Worm (Caenorhabditis elegans) whole organism, L4 larva: ENCODE measurements around the gene gst-17.

ENCODE experiments used
- D1046.2 ChIP-seq: fragments of 200-800 bp; sonication (Bioruptor generic); IDR thresholded peaks from 2 replicates; pipeline ENCODE4 v1.3.6; 2022; ENCODE audit warnings: missing genetic modification characterization, missing compliant biosample characterization
- F44E2.7 ChIP-seq: fragments of 200-800 bp; sonication (Bioruptor generic); IDR thresholded peaks from 2 replicates; pipeline ENCODE4 v2.1.2; 2022; ENCODE audit warnings: missing genetic modification characterization, missing compliant biosample characterization
- R02D3.7 ChIP-seq: fragments of 150-350 bp; sonication (generic microtip); optimal IDR thresholded peaks from 3 replicates; lab custom pipeline; 2014; ENCODE audit warnings: missing biosample characterization, missing genetic modification characterization
- T20F7.1 ChIP-seq: fragments of 200-800 bp; sonication (Bioruptor generic); optimal IDR thresholded peaks from 2 replicates; lab custom pipeline; 2018; ENCODE audit warnings: mild to moderate bottlenecking, missing genetic modification characterization, missing compliant biosample characterization
- T26A8.4 ChIP-seq: fragments of 200-800 bp; sonication (Bioruptor generic); IDR thresholded peaks from 2 replicates; pipeline ENCODE4 v1.3.6; 2022; ENCODE audit warnings: missing genetic modification characterization, missing compliant biosample characterization
- ZK337.2 ChIP-seq: fragments of 200-800 bp; sonication (Bioruptor generic); IDR thresholded peaks from 2 replicates; pipeline ENCODE4 v1.3.6; 2022; ENCODE audit warnings: missing genetic modification reagents, missing genetic modification characterization, missing compliant biosample characterization
- aha-1 ChIP-seq: fragments of 150-350 bp; peaks from one replicate; lab custom pipeline; 2014; ENCODE audit warnings: missing biosample characterization, missing genetic modification characterization
- ctbp-1 ChIP-seq: fragments of 200-800 bp; sonication (Bioruptor generic); IDR thresholded peaks from 2 replicates; pipeline ENCODE4 v1.3.6; 2022; ENCODE audit warnings: missing genetic modification reagents, missing genetic modification characterization, missing compliant biosample characterization
- daf-16 ChIP-seq, 3 experiments: sonication (generic microtip); optimal IDR thresholded peaks; 2 replicates each; lab custom pipeline; 2016 to 2017; ENCODE audit warnings: missing genetic modification characterization in 3 of 3, missing genetic modification reagents in 3 of 3, mild to moderate bottlenecking in 2 of 3, missing compliant biosample characterization in 2 of 3, missing biosample characterization in 1 of 3, moderate library complexity in 1 of 3
- daf-19 ChIP-seq: fragments of 200-800 bp; sonication (Bioruptor generic); conservative IDR thresholded peaks from 2 replicates; pipeline ENCODE4 v1.3.6; 2022; ENCODE audit warnings: missing genetic modification characterization, missing compliant biosample characterization
- duxl-1 ChIP-seq: sonication (generic microtip); optimal IDR thresholded peaks from 2 replicates; lab custom pipeline; 2016; ENCODE audit warnings: mild to moderate bottlenecking, missing genetic modification characterization, moderate library complexity, missing compliant biosample characterization; ENCODE audit not compliant: poor library complexity
- dve-1 ChIP-seq: sonication (generic microtip); optimal IDR thresholded peaks from 2 replicates; lab custom pipeline; 2017; ENCODE audit warnings: antibody characterized with exemption, mild to moderate bottlenecking, missing genetic modification characterization, missing compliant biosample characterization; ENCODE audit not compliant: insufficient read depth
- egl-43 ChIP-seq: fragments of 200-800 bp; sonication (Bioruptor generic); IDR thresholded peaks from 2 replicates; pipeline ENCODE4 v1.3.6; 2022; ENCODE audit warnings: missing genetic modification reagents, missing genetic modification characterization, missing compliant biosample characterization
- gei-8 ChIP-seq: fragments of 200-800 bp; sonication (Bioruptor generic); optimal IDR thresholded peaks from 2 replicates; lab custom pipeline; 2018; ENCODE audit warnings: mild to moderate bottlenecking, missing genetic modification characterization, missing compliant biosample characterization
- hif-1 ChIP-seq, 2 experiments: sonication (generic microtip); optimal IDR thresholded peaks; 2 replicates each; lab custom pipeline; 2016 to 2017; ENCODE audit warnings: missing compliant biosample characterization in 2 of 2, missing genetic modification characterization in 2 of 2, missing genetic modification reagents in 2 of 2, missing genotype in 2 of 2, mild to moderate bottlenecking in 1 of 2
- hlh-30 ChIP-seq: sonication (generic microtip); optimal IDR thresholded peaks from 2 replicates; lab custom pipeline; 2017; ENCODE audit warnings: antibody characterized with exemption, mild to moderate bottlenecking, missing genetic modification characterization, missing compliant biosample characterization; ENCODE audit not compliant: insufficient read depth
- lim-7 ChIP-seq: fragments of 200-800 bp; sonication (Bioruptor generic); IDR thresholded peaks from 2 replicates; pipeline ENCODE4 v1.3.6; 2022; ENCODE audit warnings: missing genetic modification characterization, missing compliant biosample characterization
- lin-1 ChIP-seq: fragments of 200-800 bp; sonication (Bioruptor generic); IDR thresholded peaks from 2 replicates; pipeline ENCODE4 v1.3.6; 2022; ENCODE audit warnings: missing genetic modification reagents, missing genetic modification characterization, missing compliant biosample characterization
- lin-13 ChIP-seq: fragments of 150-350 bp; optimal IDR thresholded peaks from 2 replicates; lab custom pipeline; 2014; ENCODE audit warnings: missing biosample characterization, missing genetic modification reagents, missing genetic modification characterization
- lin-38 ChIP-seq: fragments of 200-800 bp; sonication (Bioruptor generic); IDR thresholded peaks from 2 replicates; pipeline ENCODE4 v1.3.6; 2022; ENCODE audit warnings: missing genetic modification reagents, missing genetic modification characterization, missing compliant biosample characterization
- lir-3 ChIP-seq: sonication (generic microtip); optimal IDR thresholded peaks from 2 replicates; lab custom pipeline; 2016; ENCODE audit warnings: mild to moderate bottlenecking, missing genetic modification characterization, missing compliant biosample characterization
- lsy-2 ChIP-seq, 2 experiments: fragments of 150-350 bp in 1 of 2; sonication (generic microtip) in 1 of 2; optimal IDR thresholded peaks; 2 replicates each; lab custom pipeline; 2014 to 2017; ENCODE audit warnings: missing biosample characterization in 2 of 2, missing genetic modification characterization in 2 of 2
- madf-5 ChIP-seq, 2 experiments: fragments of 200-800 bp; sonication (Bioruptor generic); IDR thresholded peaks; 2 replicates each; pipeline ENCODE4 v1.3.6; 2022; ENCODE audit warnings: missing compliant biosample characterization in 2 of 2, missing genetic modification characterization in 2 of 2
- mdl-1 ChIP-seq, 2 experiments: fragments of 150-350 bp in 1 of 2; sonication (generic microtip) in 1 of 2; optimal IDR thresholded peaks; 2 replicates each; lab custom pipeline; 2014 to 2017; ENCODE audit warnings: missing biosample characterization in 2 of 2, missing genetic modification characterization in 2 of 2
- mdt-29 ChIP-seq: fragments of 200-800 bp; sonication (Bioruptor generic); IDR thresholded peaks from 2 replicates; pipeline ENCODE4 v1.3.6; 2022; ENCODE audit warnings: missing genetic modification reagents, missing genetic modification characterization, missing compliant biosample characterization
- mep-1 ChIP-seq: fragments of 150-350 bp; sonication (generic microtip); optimal IDR thresholded peaks from 3 replicates; lab custom pipeline; 2014; ENCODE audit warnings: missing biosample characterization, missing genetic modification characterization
- mes-2 ChIP-seq: sonication (generic microtip); optimal IDR thresholded peaks from 2 replicates; lab custom pipeline; 2016; ENCODE audit warnings: missing genotype, mild to moderate bottlenecking, missing genetic modification characterization, missing compliant biosample characterization; ENCODE audit not compliant: poor library complexity, severe bottlenecking
- nhr-102 ChIP-seq: sonication (generic microtip); optimal IDR thresholded peaks from 2 replicates; lab custom pipeline; 2016; ENCODE audit warnings: mild to moderate bottlenecking, missing genetic modification characterization, moderate library complexity, missing compliant biosample characterization
- nhr-11 ChIP-seq: fragments of 150-350 bp; optimal IDR thresholded peaks from 2 replicates; lab custom pipeline; 2014; ENCODE audit warnings: missing biosample characterization, missing genetic modification characterization
- nhr-111 ChIP-seq: fragments of 200-800 bp; sonication (Bioruptor generic); optimal IDR thresholded peaks from 2 replicates; lab custom pipeline; 2018; ENCODE audit warnings: mild to moderate bottlenecking, missing genetic modification characterization, missing compliant biosample characterization
- nhr-28 ChIP-seq: fragments of 150-350 bp; optimal IDR thresholded peaks from 2 replicates; lab custom pipeline; 2014; ENCODE audit warnings: missing biosample characterization, missing genetic modification characterization
- nhr-48 ChIP-seq: sonication (generic microtip); optimal IDR thresholded peaks from 2 replicates; lab custom pipeline; 2016; ENCODE audit warnings: mild to moderate bottlenecking, missing genetic modification characterization, missing compliant biosample characterization
- nhr-6 ChIP-seq: fragments of 150-350 bp; optimal IDR thresholded peaks from 2 replicates; lab custom pipeline; 2014; ENCODE audit warnings: missing biosample characterization, missing genetic modification characterization
- pha-4 ChIP-seq, 2 experiments: fragments of 150-350 bp in 1 of 2; fragments of 200-800 bp in 1 of 2; sonication (Bioruptor generic) in 1 of 2; IDR thresholded peaks in 1 of 2; optimal IDR thresholded peaks in 1 of 2; 2 replicates each; pipeline versions ENCODE4 v1.3.6 to Lab custom; 2014 to 2022; ENCODE audit warnings: missing genetic modification characterization in 2 of 2, missing genetic modification reagents in 2 of 2, missing biosample characterization in 1 of 2, missing compliant biosample characterization in 1 of 2
- rbr-2 ChIP-seq: sonication (generic microtip); optimal IDR thresholded peaks from 2 replicates; lab custom pipeline; 2016; ENCODE audit warnings: missing genotype, missing genetic modification characterization, missing compliant biosample characterization
- set-16 ChIP-seq: fragments of 200-800 bp; sonication (Bioruptor generic); IDR thresholded peaks from 2 replicates; pipeline ENCODE4 v1.3.6; 2022; ENCODE audit warnings: missing genetic modification reagents, missing genetic modification characterization, missing compliant biosample characterization
- snpc-4 ChIP-seq: fragments of 150-350 bp; optimal IDR thresholded peaks from 2 replicates; lab custom pipeline; 2014; ENCODE audit warnings: missing biosample characterization, missing genetic modification characterization
- spr-1 ChIP-seq: sonication (generic microtip); optimal IDR thresholded peaks from 2 replicates; lab custom pipeline; 2016; ENCODE audit warnings: mild to moderate bottlenecking, missing genetic modification characterization, missing compliant biosample characterization
- unc-130 ChIP-seq: sonication (generic microtip); optimal IDR thresholded peaks from 2 replicates; lab custom pipeline; 2016; ENCODE audit warnings: missing genetic modification reagents, missing genetic modification characterization, missing compliant biosample characterization
- unc-62 ChIP-seq, 3 experiments: fragments of 150-350 bp in 1 of 3; sonication (generic microtip); optimal IDR thresholded peaks in 2 of 3; peaks in 1 of 3; 1 replicate in 1 of 3; 2 replicates in 2 of 3; lab custom pipeline; 2014 to 2017; ENCODE audit warnings: missing biosample characterization in 3 of 3, missing genetic modification characterization in 3 of 3, missing genetic modification reagents in 3 of 3, missing genotype in 1 of 3
- vab-7 ChIP-seq: fragments of 200-800 bp; sonication (Bioruptor generic); IDR thresholded peaks from 2 replicates; pipeline ENCODE4 v1.3.6; 2022; ENCODE audit warnings: missing genetic modification reagents, missing genetic modification characterization, missing compliant biosample characterization
- zip-2 ChIP-seq: fragments of 150-350 bp; optimal IDR thresholded peaks from 2 replicates; lab custom pipeline; 2014; ENCODE audit warnings: missing biosample characterization, missing genetic modification characterization
- ztf-11 ChIP-seq: fragments of 150-350 bp; optimal IDR thresholded peaks from 2 replicates; lab custom pipeline; 2014; ENCODE audit warnings: missing biosample characterization, missing genetic modification characterization
- ztf-7 ChIP-seq: fragments of 150-350 bp; optimal IDR thresholded peaks from 2 replicates; lab custom pipeline; 2014; ENCODE audit warnings: missing biosample characterization, missing genetic modification characterization

The gst-17 gene

DNA sequence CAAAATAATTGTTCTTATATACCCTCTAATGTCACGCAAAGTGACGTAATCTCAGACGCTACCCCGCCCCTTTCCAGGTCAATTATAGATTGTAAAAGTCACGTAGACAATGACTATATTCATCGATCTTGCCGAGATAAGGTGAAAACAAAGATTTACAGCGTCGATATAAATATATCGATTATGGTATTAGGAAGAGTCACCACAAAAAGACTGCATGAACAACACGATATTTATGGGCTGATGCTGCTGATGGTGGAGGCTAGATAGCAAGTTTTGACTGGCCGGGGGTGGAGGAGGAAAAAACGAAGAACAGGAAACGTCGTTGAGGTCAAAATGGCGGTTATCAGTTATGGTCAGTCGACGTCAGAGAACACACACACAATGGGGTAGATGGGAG lies 8.0 kb upstream of the gst-17 start (continued):
- peak; percentile 9; the same call in 1 of the 2 replicates for TF ChIP-seq T26A8.4 (GFP tag; lab: Robert Waterston, UW)
- TF ChIP-seq, all 104 proteins: peak for 25

DNA sequence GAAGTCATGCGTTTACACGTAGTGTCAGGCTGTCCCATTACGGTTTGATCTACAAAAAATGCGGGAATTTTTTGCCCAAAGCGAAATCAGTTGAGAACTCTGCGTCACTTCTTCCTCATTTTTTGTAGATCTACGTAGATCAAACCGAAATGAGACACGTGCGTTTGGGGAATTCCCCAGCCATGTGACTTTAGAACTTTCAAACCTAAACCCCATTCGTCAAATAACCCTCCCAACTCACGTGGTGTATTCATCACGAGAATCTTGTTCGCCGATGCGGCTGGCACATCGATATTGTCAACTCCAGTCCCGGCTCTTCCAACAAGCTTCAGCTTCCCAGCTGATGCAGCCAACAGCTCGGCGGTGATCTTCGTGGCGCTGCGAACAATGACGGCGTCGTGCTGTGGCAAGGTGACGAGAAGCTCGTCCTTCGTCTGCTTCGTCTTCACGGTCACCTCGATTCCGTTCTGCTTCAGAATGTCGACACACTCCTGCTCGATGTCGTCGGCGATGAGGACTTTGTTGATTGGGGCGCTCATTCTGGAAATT lies 7.4 kb upstream of the gst-17 start, which contains the start of gene phdh-1:
Gene phdh-1 (minus strand): TSS at position 540 of the 549 bp plus-strand sequence.
- TF ChIP-seq nhr-28 (tag; lab: Kevin White, UChicago) (no peak), lim-7 (no peak), nhr-111 (GFP tag; lab: Kevin White, UChicago) (no peak), nhr-48 (tag; lab: Kevin White, UChicago) (no peak), mdl-1 (tag; optimal IDR thresholded peaks at IDR 0.05; lab: Kevin White, UChicago) (no peak), R02D3.7 (tag; lab: Kevin White, UChicago) (no peak), nhr-6 (tag; lab: Kevin White, UChicago) (no peak), T20F7.1 (GFP tag; lab: Kevin White, UChicago) (no peak), snpc-4 (no peak), unc-62 (GFP tag; optimal IDR thresholded peaks at IDR 0.05 in 1 of 2; lab: Kevin White, UChicago) (peak in 1 of 2 experiments; percentile 18), unc-62 (tag; optimal IDR thresholded peaks at IDR 0.05; lab: Kevin White, UChicago) (no peak), lin-1 (GFP tag; lab: Robert Waterston, UW) (no peak), aha-1 (peak; percentile 84), rbr-2 (no peak), hif-1 (tag; optimal IDR thresholded peaks at IDR 0.05; lab: Kevin White, UChicago) (no peak), hlh-30 (tag; lab: Kevin White, UChicago) (peak; percentile 51), dve-1 (no peak), mdt-29 (no peak), lsy-2 (tag; optimal IDR thresholded peaks at IDR 0.05; lab: Kevin White, UChicago) (no peak), set-16 (GFP tag; lab: Robert Waterston, UW) (peak; percentile 74), ztf-7 (tag; lab: Kevin White, UChicago) (no peak), ztf-11 (tag; lab: Kevin White, UChicago) (no peak), zip-2 (tag; lab: Kevin White, UChicago) (no peak), vab-7 (no peak), lir-3 (tag; lab: Kevin White, UChicago) (no peak), ZK337.2 (GFP tag; lab: Robert Waterston, UW) (no peak), egl-43 (GFP tag; lab: Robert Waterston, UW) (no peak), nhr-102 (tag; lab: Kevin White, UChicago) (no peak), mep-1 (no peak), F44E2.7 (GFP tag; lab: Robert Waterston, UW) (no peak), madf-5 (GFP tag; IDR thresholded peaks at IDR 0.05; lab: Robert Waterston, UW) (0 out of 4 replicates have a peak, but pooled peaks of 1 of the 2 experiments have one; percentile 23), nhr-11 (tag; lab: Kevin White, UChicago) (no peak)
- TF ChIP-seq, all 104 proteins: peak for 5

DNA sequence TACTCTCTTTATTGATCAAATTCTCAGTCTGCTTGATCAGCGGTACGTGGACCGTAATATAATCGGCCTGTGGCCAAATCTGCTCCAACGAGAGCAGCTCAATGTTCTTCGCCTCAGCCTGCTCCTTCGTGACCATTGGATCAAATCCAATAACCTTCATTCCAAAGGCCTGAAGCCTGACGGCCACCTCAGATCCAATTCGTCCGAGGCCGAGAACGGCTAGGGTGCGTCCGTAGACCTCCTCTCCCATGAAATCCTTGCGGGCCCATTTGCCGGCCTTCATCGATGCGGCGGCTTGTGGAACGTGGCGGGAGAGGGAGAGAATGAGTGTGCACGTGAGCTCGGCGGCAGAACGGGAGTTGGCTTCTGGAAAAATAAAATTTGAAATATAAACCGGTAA lies 6.9 kb upstream of the gst-17 start:
- TF ChIP-seq set-16 (GFP tag; lab: Robert Waterston, UW): peak; percentile 79
- TF ChIP-seq lin-13 (GFP tag; lab: Kevin White, UChicago): no peak

DNA sequence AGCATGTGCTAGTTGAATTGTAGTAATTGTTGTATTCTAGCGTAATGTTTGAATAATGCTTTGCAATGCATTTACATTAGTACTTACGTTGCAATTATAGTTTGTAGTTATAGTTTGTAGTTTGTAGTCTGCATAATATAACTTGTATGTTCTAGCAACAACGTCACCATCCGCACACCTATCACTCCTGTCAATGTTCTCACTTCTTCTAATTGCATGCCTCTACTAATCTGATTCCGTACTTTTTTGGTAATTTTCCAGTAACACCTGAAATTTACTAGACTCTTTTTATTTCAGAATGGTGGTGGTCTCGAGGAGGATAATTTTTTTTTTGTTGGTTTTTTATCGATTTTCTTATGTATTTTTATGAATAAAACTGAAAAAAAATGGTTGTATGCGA lies 6.0 kb upstream of the gst-17 start:
- TF ChIP-seq pha-4 (GFP tag; IDR thresholded peaks at IDR 0.05; lab: Robert Waterston, UW): no peak
- TF ChIP-seq pha-4 (tag; optimal IDR thresholded peaks at IDR 0.05; lab: Kevin White, UChicago): no peak
- TF ChIP-seq nhr-102 (tag; lab: Kevin White, UChicago): no peak
- TF ChIP-seq unc-130: no peak
- TF ChIP-seq spr-1 (tag; lab: Kevin White, UChicago): no peak
- no peak for TF ChIP-seq gei-8
- TF ChIP-seq mes-2 (tag; lab: Kevin White, UChicago): peak; percentile 0
- TF ChIP-seq daf-16 (GFP tag; optimal IDR thresholded peaks at IDR 0.05; lab: Kevin White, UChicago): no peak
- no peak for TF ChIP-seq daf-16 (tag; optimal IDR thresholded peaks at IDR 0.05; lab: Kevin White, UChicago)
- no peak for TF ChIP-seq D1046.2 (GFP tag; lab: Robert Waterston, UW)
- no peak for TF ChIP-seq lin-1 (GFP tag; lab: Robert Waterston, UW)
- TF ChIP-seq ctbp-1: no peak
- no peak for TF ChIP-seq lin-38
- peak; percentile 75 for TF ChIP-seq duxl-1 (tag; lab: Kevin White, UChicago)
- TF ChIP-seq hlh-30 (tag; lab: Kevin White, UChicago): no peak
- TF ChIP-seq mep-1: peak; percentile 18
- TF ChIP-seq daf-19 (GFP tag; lab: Robert Waterston, UW): no peak
- no peak for TF ChIP-seq lin-13 (GFP tag; lab: Kevin White, UChicago)
